Worm (Caenorhabditis elegans) whole organism, late embryonic: ENCODE measurements around the gene nhr-55.

Experiments used
- K02D7.2 ChIP-seq: sonication (generic microtip); optimal IDR thresholded peaks from 2 replicates; lab custom pipeline; 2017; ENCODE audit warnings: mild to moderate bottlenecking, missing genetic modification characterization, missing compliant biosample characterization
- ama-1 ChIP-seq: fragments of 150-350 bp; optimal IDR thresholded peaks from 2 replicates; lab custom pipeline; 2014
- ceh-31 ChIP-seq: sonication (generic microtip); optimal IDR thresholded peaks from 2 replicates; lab custom pipeline; 2016; ENCODE audit warnings: missing genetic modification characterization, missing compliant biosample characterization
- elt-2 ChIP-seq: sonication (generic microtip); optimal IDR thresholded peaks from 2 replicates; lab custom pipeline; 2016; ENCODE audit warnings: missing genetic modification reagents, missing genetic modification characterization, missing compliant biosample characterization
- fkh-6 ChIP-seq: sonication (generic microtip); optimal IDR thresholded peaks from 2 replicates; lab custom pipeline; 2016; ENCODE audit warnings: missing genetic modification characterization, missing compliant biosample characterization
- gmeb-2 ChIP-seq: sonication (generic microtip); optimal IDR thresholded peaks from 2 replicates; lab custom pipeline; 2016; ENCODE audit warnings: missing genetic modification characterization, inconsistent platforms, missing compliant biosample characterization
- nfya-1 ChIP-seq: sonication (generic microtip); optimal IDR thresholded peaks from 2 replicates; lab custom pipeline; 2017; ENCODE audit warnings: missing genetic modification characterization, mild to moderate bottlenecking, missing compliant biosample characterization, antibody characterized with exemption, moderate library complexity
- odd-2 ChIP-seq: sonication (generic microtip); optimal IDR thresholded peaks from 2 replicates; lab custom pipeline; 2017; ENCODE audit warnings: antibody characterized with exemption, mild to moderate bottlenecking, missing genetic modification characterization, missing compliant biosample characterization
- pag-3 ChIP-seq: sonication (generic microtip); optimal IDR thresholded peaks from 2 replicates; lab custom pipeline; 2016; ENCODE audit warnings: missing compliant biosample characterization, missing genetic modification characterization, borderline replicate concordance
- pqm-1 ChIP-seq: sonication (generic microtip); optimal IDR thresholded peaks from 2 replicates; lab custom pipeline; 2016; ENCODE audit warnings: missing genetic modification characterization, missing compliant biosample characterization

ce11 chrV:521517-521916, 43.6 kb downstream of the nhr-55 start, which contains the start of gene srw-107:
- TF ChIP-seq ceh-31 (tag; lab: Kevin White, UChicago) = no peak
- TF ChIP-seq ama-1 (lab: Kevin White, UChicago) = no peak
- no peak for TF ChIP-seq K02D7.2 (tag; lab: Kevin White, UChicago)
- TF ChIP-seq odd-2 (tag; lab: Kevin White, UChicago) = no peak
- TF ChIP-seq fkh-6 (tag; lab: Kevin White, UChicago) = no peak
- TF ChIP-seq nfya-1 (tag; lab: Kevin White, UChicago) = no peak
- TF ChIP-seq pqm-1 (tag; lab: Kevin White, UChicago) = no peak
- TF ChIP-seq gmeb-2 (tag; lab: Kevin White, UChicago) = no peak
- TF ChIP-seq pag-3 (tag; lab: Kevin White, UChicago) = no peak
- no peak for TF ChIP-seq elt-2 (tag; lab: Kevin White, UChicago)
